Worm (Caenorhabditis elegans) whole organism, L1 larva: ENCODE results near the gene F41C3.2.

Experiments used
- C04F5.9 ChIP-seq: sonication (generic microtip); optimal IDR thresholded peaks from 2 replicates; lab custom pipeline; 2016; ENCODE audit warnings: missing genetic modification characterization, missing compliant biosample characterization
- C16A3.4 ChIP-seq: fragments of 150-350 bp; optimal IDR thresholded peaks from 2 replicates; lab custom pipeline; 2014; ENCODE audit warnings: missing biosample characterization, missing genetic modification characterization
- aha-1 ChIP-seq: fragments of 150-350 bp; optimal IDR thresholded peaks from 2 replicates; lab custom pipeline; 2014; ENCODE audit warnings: missing biosample characterization, missing genetic modification characterization
- alr-1 ChIP-seq: fragments of 200-800 bp; sonication (Bioruptor generic); optimal IDR thresholded peaks from 2 replicates; lab custom pipeline; 2018; ENCODE audit warnings: borderline replicate concordance, mild to moderate bottlenecking, missing genetic modification characterization, missing compliant biosample characterization
- aly-2 ChIP-seq: fragments of 150-350 bp; optimal IDR thresholded peaks from 2 replicates; lab custom pipeline; 2014; ENCODE audit warnings: missing biosample characterization, missing genetic modification characterization
- ama-1 ChIP-seq: fragments of 150-350 bp; optimal IDR thresholded peaks from 2 replicates; lab custom pipeline; 2014
- blmp-1 ChIP-seq: fragments of 150-350 bp; optimal IDR thresholded peaks from 2 replicates; lab custom pipeline; 2014; ENCODE audit warnings: missing biosample characterization, missing genetic modification characterization
- ceh-63 ChIP-seq: fragments of 200-800 bp; sonication (Bioruptor generic); optimal IDR thresholded peaks from 2 replicates; lab custom pipeline; 2018; ENCODE audit warnings: mild to moderate bottlenecking, missing genetic modification characterization, missing compliant biosample characterization
- ceh-8 ChIP-seq: fragments of 200-800 bp; sonication (Bioruptor generic); optimal IDR thresholded peaks from 2 replicates; lab custom pipeline; 2018; ENCODE audit warnings: mild to moderate bottlenecking, missing genetic modification characterization, moderate library complexity, missing compliant biosample characterization
- ceh-90 ChIP-seq: sonication (generic microtip); optimal IDR thresholded peaks from 2 replicates; lab custom pipeline; 2016; ENCODE audit warnings: missing genetic modification characterization, missing compliant biosample characterization
- dpl-1 ChIP-seq, 3 experiments: fragments of 150-350 bp in 2 of 3; sonication (generic microtip) in 1 of 3; optimal IDR thresholded peaks; 2 replicates each; lab custom pipeline; 2014 to 2017; ENCODE audit warnings: missing biosample characterization in 3 of 3, missing genetic modification characterization in 3 of 3, missing genetic modification reagents in 3 of 3
- efl-1 ChIP-seq, 4 experiments: fragments of 150-350 bp; optimal IDR thresholded peaks in 3 of 4; peaks in 1 of 4; 1 replicate in 1 of 4; 2 replicates in 3 of 4; lab custom pipeline; 2014; ENCODE audit warnings: missing biosample characterization in 2 of 4, missing genetic modification characterization in 2 of 4, missing genetic modification reagents in 2 of 4
- egl-13 ChIP-seq: sonication (generic microtip); optimal IDR thresholded peaks from 2 replicates; lab custom pipeline; 2016; ENCODE audit warnings: missing genotype, missing genetic modification reagents, missing genetic modification characterization, missing compliant biosample characterization
- elt-2 ChIP-seq: sonication (generic microtip); optimal IDR thresholded peaks from 2 replicates; lab custom pipeline; 2016; ENCODE audit warnings: missing genetic modification characterization, mild to moderate bottlenecking, inconsistent platforms, missing compliant biosample characterization, missing genetic modification reagents
- irx-1 ChIP-seq: sonication (generic microtip); optimal IDR thresholded peaks from 2 replicates; lab custom pipeline; 2016; ENCODE audit warnings: missing genetic modification characterization, missing compliant biosample characterization
- isw-1 ChIP-seq: fragments of 200-800 bp; sonication (Bioruptor generic); IDR thresholded peaks from 2 replicates; pipeline ENCODE4 v1.3.6; 2022; ENCODE audit warnings: missing genetic modification characterization, missing compliant biosample characterization
- jun-1 ChIP-seq: fragments of 150-350 bp; optimal IDR thresholded peaks from 2 replicates; lab custom pipeline; 2014; ENCODE audit warnings: missing biosample characterization, missing genetic modification reagents, missing genetic modification characterization
- lin-13 ChIP-seq: fragments of 150-350 bp; optimal IDR thresholded peaks from 2 replicates; lab custom pipeline; 2014; ENCODE audit warnings: missing biosample characterization, missing genetic modification reagents, missing genetic modification characterization
- lin-14 ChIP-seq: fragments of 200-800 bp; sonication (Bioruptor generic); optimal IDR thresholded peaks from 2 replicates; lab custom pipeline; 2018; ENCODE audit warnings: mild to moderate bottlenecking, missing genetic modification characterization, moderate library complexity, missing compliant biosample characterization
- lin-35 ChIP-seq, 2 experiments: fragments of 150-350 bp; optimal IDR thresholded peaks; 2 replicates each; lab custom pipeline; 2014; ENCODE audit warnings: missing biosample characterization in 2 of 2, missing genetic modification characterization in 2 of 2, missing genetic modification reagents in 2 of 2
- lsy-2 ChIP-seq, 2 experiments: fragments of 150-350 bp; optimal IDR thresholded peaks; 2 replicates each; lab custom pipeline; 2014; ENCODE audit warnings: missing biosample characterization in 2 of 2, missing genetic modification characterization in 2 of 2
- mab-9 ChIP-seq: fragments of 200-800 bp; sonication (Bioruptor generic); IDR thresholded peaks from 2 replicates; pipeline ENCODE4 v1.3.6; 2022; ENCODE audit warnings: missing genetic modification reagents, missing genetic modification characterization, missing compliant biosample characterization
- mdl-1 ChIP-seq, 2 experiments: fragments of 150-350 bp; optimal IDR thresholded peaks; 2 replicates each; lab custom pipeline; 2014 to 2017; ENCODE audit warnings: missing biosample characterization in 2 of 2, missing genetic modification characterization in 2 of 2, inconsistent platforms in 1 of 2
- mef-2 ChIP-seq: fragments of 150-350 bp; optimal IDR thresholded peaks from 2 replicates; lab custom pipeline; 2014; ENCODE audit warnings: missing biosample characterization, missing genetic modification characterization
- mep-1 ChIP-seq: fragments of 150-350 bp; optimal IDR thresholded peaks from 2 replicates; lab custom pipeline; 2014; ENCODE audit warnings: missing biosample characterization, missing genetic modification characterization
- nhr-20 ChIP-seq: sonication (generic microtip); optimal IDR thresholded peaks from 2 replicates; lab custom pipeline; 2016; ENCODE audit warnings: mild to moderate bottlenecking, missing genetic modification characterization, missing compliant biosample characterization
- nhr-237 ChIP-seq: fragments of 150-350 bp; optimal IDR thresholded peaks from 2 replicates; lab custom pipeline; 2014; ENCODE audit warnings: missing biosample characterization, missing genetic modification characterization
- nhr-47 ChIP-seq: sonication (generic microtip); optimal IDR thresholded peaks from 2 replicates; lab custom pipeline; 2016; ENCODE audit warnings: mild to moderate bottlenecking, missing genetic modification characterization, moderate library complexity, missing compliant biosample characterization
- nhr-77 ChIP-seq: fragments of 150-350 bp; optimal IDR thresholded peaks from 2 replicates; lab custom pipeline; 2014; ENCODE audit warnings: missing biosample characterization, missing genetic modification characterization
- nhr-90 ChIP-seq: sonication (generic microtip); optimal IDR thresholded peaks from 2 replicates; lab custom pipeline; 2016; ENCODE audit warnings: mild to moderate bottlenecking, missing genetic modification characterization, missing compliant biosample characterization; ENCODE audit not compliant: poor library complexity
- rnt-1 ChIP-seq: sonication (generic microtip); optimal IDR thresholded peaks from 2 replicates; lab custom pipeline; 2016; ENCODE audit warnings: mild to moderate bottlenecking, missing genetic modification characterization, moderate library complexity, missing compliant biosample characterization
- skn-1 ChIP-seq: fragments of 150-350 bp; optimal IDR thresholded peaks from 2 replicates; lab custom pipeline; 2014; ENCODE audit warnings: missing biosample characterization, missing genetic modification characterization
- snpc-4 ChIP-seq: fragments of 150-350 bp; optimal IDR thresholded peaks from 2 replicates; lab custom pipeline; 2014; ENCODE audit warnings: missing biosample characterization, missing genetic modification characterization
- snu-23 ChIP-seq: sonication (generic microtip); optimal IDR thresholded peaks from 2 replicates; lab custom pipeline; 2016; ENCODE audit warnings: missing genetic modification characterization, missing compliant biosample characterization
- sup-37 ChIP-seq: fragments of 200-800 bp; sonication (Bioruptor generic); optimal IDR thresholded peaks from 2 replicates; lab custom pipeline; 2018; ENCODE audit warnings: mild to moderate bottlenecking, missing genetic modification characterization, missing compliant biosample characterization
- swsn-7 ChIP-seq: sonication (generic microtip); optimal IDR thresholded peaks from 2 replicates; lab custom pipeline; 2016; ENCODE audit warnings: missing genetic modification characterization, missing compliant biosample characterization
- unc-130 ChIP-seq: fragments of 150-350 bp; optimal IDR thresholded peaks from 2 replicates; lab custom pipeline; 2017; ENCODE audit warnings: missing biosample characterization, missing genetic modification characterization, inconsistent platforms

F41C3.2 gene

DNA sequence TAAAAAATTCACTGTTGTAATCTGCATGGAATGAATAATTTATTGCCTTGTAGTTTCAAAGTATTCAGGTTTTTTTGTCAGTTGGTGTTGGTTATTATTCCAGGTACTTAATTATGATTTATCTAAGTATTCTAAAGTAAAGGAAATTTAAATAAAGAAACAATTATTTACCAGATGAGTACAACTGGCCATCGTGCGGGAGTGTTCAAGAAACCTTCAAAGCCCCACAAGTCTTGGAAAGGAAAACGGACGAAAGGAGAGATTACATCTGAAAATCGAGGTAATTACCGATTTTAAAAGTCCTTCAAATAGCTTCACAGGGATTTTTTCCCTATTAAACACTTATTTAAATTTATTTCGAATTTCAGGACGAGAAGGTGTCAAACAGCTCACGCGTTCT lies 39.6 kb upstream of the F41C3.2 start, which contains the start of gene tag-151:
tag-151 (plus strand) TSS at position 158 of the 400 bp plus-strand sequence.
- TF ChIP-seq nhr-237 (tag; lab: Kevin White, UChicago) (no peak), nhr-47 (tag; lab: Kevin White, UChicago) (no peak), nhr-20 (no peak), efl-1 (optimal IDR thresholded peaks at IDR 0.05; lab: Kevin White, UChicago) (no peak), efl-1 (GFP tag; optimal IDR thresholded peaks at IDR 0.05 in 1 of 2; lab: Kevin White, UChicago) (peak in 1 of 2 experiments; percentile 52), nhr-90 (tag; lab: Kevin White, UChicago) (peak; percentile 11), lin-13 (no peak), egl-13 (tag; lab: Kevin White, UChicago) (no peak), isw-1 (no peak), sup-37 (GFP tag; lab: Kevin White, UChicago) (no peak), mab-9 (no peak), swsn-7 (tag; lab: Kevin White, UChicago) (no peak), ceh-90 (no peak), lsy-2 (tag; optimal IDR thresholded peaks at IDR 0.05; lab: Kevin White, UChicago) (peak in 1 of 2 experiments; percentile 1), alr-1 (tag; lab: Kevin White, UChicago) (no peak)

- no peak for TF ChIP-seq C04F5.9 (tag; lab: Kevin White, UChicago)
- no peak for TF ChIP-seq mef-2 (tag; lab: Kevin White, UChicago)
- TF ChIP-seq jun-1 (tag; lab: Kevin White, UChicago), result no peak
- TF ChIP-seq aha-1 (tag; lab: Kevin White, UChicago), result no peak
- TF ChIP-seq blmp-1, result no peak
- no peak for TF ChIP-seq irx-1 (tag; lab: Kevin White, UChicago)
- no peak for TF ChIP-seq isw-1
- no peak for TF ChIP-seq snu-23 (GFP tag; lab: Kevin White, UChicago)
Measured at ce11 chrII:4710813-4711212, 39.0 kb upstream of the F41C3.2 start.

- TF ChIP-seq elt-2 (tag; lab: Kevin White, UChicago) (peak; percentile 33), rnt-1 (tag; lab: Kevin White, UChicago) (no peak), ama-1 (lab: Kevin White, UChicago) (no peak), aly-2 (tag; lab: Kevin White, UChicago) (no peak), lin-35 (GFP tag; optimal IDR thresholded peaks at IDR 0.05; lab: Kevin White, UChicago) (peak in 1 of 2 experiments; percentile 21), skn-1 (tag; lab: Kevin White, UChicago) (no peak), snpc-4 (tag; lab: Kevin White, UChicago) (no peak), C16A3.4 (tag; lab: Kevin White, UChicago) (no peak), nhr-77 (no peak), unc-130 (no peak), ceh-63 (GFP tag; lab: Kevin White, UChicago) (no peak)
Measured at ce11 chrII:4715676-4716075, 34.1 kb upstream of the F41C3.2 start, which contains the start of gene F41C3.8. Gene F41C3.8, plus strand, starts transcription at chrII:4716046.

DNA sequence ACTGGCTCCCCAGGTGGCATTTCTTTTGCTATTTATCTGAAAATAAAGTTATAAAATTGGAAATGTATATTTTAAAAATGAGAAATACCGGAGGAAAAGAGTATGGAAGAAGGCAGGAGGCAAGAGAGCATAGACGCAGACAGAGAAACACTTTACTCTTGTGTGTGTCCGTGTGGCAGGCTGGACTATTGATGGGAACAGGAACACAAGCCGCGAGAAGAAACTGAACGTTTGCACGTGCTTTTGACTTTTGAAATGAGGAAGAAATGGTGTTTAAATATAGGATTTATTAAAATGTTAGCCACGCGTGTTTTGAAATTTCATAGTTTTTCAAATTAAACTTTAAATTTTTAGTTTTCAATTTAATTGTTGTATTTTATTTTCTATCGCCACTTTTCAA lies 23.6 kb upstream of the F41C3.2 start, which contains the start of gene F10G7.10:
F10G7.10 (minus strand) TSS at position 145 of the 400 bp plus-strand sequence.
- peak; percentile 56 for TF ChIP-seq lin-14
- no peak for TF ChIP-seq elt-2 (tag; lab: Kevin White, UChicago)
- TF ChIP-seq ceh-8 (GFP tag; lab: Kevin White, UChicago), result no peak
- TF ChIP-seq mdl-1 (tag; optimal IDR thresholded peaks at IDR 0.05; lab: Kevin White, UChicago), result peak in 1 of 2 experiments; percentile 19
- no peak for TF ChIP-seq ama-1 (lab: Kevin White, UChicago)
- TF ChIP-seq dpl-1 (GFP tag; optimal IDR thresholded peaks at IDR 0.05; lab: Kevin White, UChicago), result peak in 1 of 3 experiments; percentile 4
- peak; percentile 15 for TF ChIP-seq mep-1
